Worm (Caenorhabditis elegans) whole organism, L2 larva: ENCODE measurements around the gene sna-3.

ENCODE experiments used
- F13H6.1 ChIP-seq: sonication (generic microtip); optimal IDR thresholded peaks from 2 replicates; lab custom pipeline; 2016; ENCODE audit warnings: missing genetic modification characterization, missing compliant biosample characterization
- blmp-1 ChIP-seq: sonication (generic microtip); optimal IDR thresholded peaks from 2 replicates; lab custom pipeline; 2017; ENCODE audit warnings: missing genetic modification characterization, mild to moderate bottlenecking, missing compliant biosample characterization, antibody characterized with exemption, moderate library complexity; ENCODE audit not compliant: insufficient read depth
- fos-1 ChIP-seq: fragments of 150-350 bp; optimal IDR thresholded peaks from 2 replicates; lab custom pipeline; 2014; ENCODE audit warnings: missing biosample characterization, missing genetic modification characterization
- lin-13 ChIP-seq: fragments of 150-350 bp; optimal IDR thresholded peaks from 2 replicates; lab custom pipeline; 2014; ENCODE audit warnings: missing biosample characterization, missing genetic modification reagents, missing genetic modification characterization
- mdl-1 ChIP-seq, 2 experiments: fragments of 150-350 bp in 1 of 2; sonication (generic microtip) in 1 of 2; optimal IDR thresholded peaks; 2 replicates each; lab custom pipeline; 2017; ENCODE audit warnings: missing biosample characterization in 2 of 2, missing genetic modification characterization in 2 of 2
- nhr-11 ChIP-seq: fragments of 150-350 bp; optimal IDR thresholded peaks from 2 replicates; lab custom pipeline; 2014; ENCODE audit warnings: missing biosample characterization, missing genetic modification characterization
- nhr-12 ChIP-seq: fragments of 150-350 bp; optimal IDR thresholded peaks from 2 replicates; lab custom pipeline; 2014; ENCODE audit warnings: missing biosample characterization, missing genetic modification characterization
- nhr-6 ChIP-seq: fragments of 150-350 bp; optimal IDR thresholded peaks from 2 replicates; lab custom pipeline; 2014; ENCODE audit warnings: missing biosample characterization, missing genetic modification characterization
- unc-62 ChIP-seq: fragments of 150-350 bp; optimal IDR thresholded peaks from 2 replicates; lab custom pipeline; 2014; ENCODE audit warnings: missing biosample characterization, missing genetic modification reagents, missing genetic modification characterization
- zag-1 ChIP-seq: fragments of 150-350 bp; optimal IDR thresholded peaks from 2 replicates; lab custom pipeline; 2014; ENCODE audit warnings: missing biosample characterization, missing genetic modification characterization
- ztf-1 ChIP-seq: fragments of 200-800 bp; sonication (Bioruptor generic); conservative IDR thresholded peaks from 2 replicates; pipeline ENCODE4 v1.3.6; 2022; ENCODE audit warnings: missing genetic modification characterization, missing compliant biosample characterization
- ztf-11 ChIP-seq: sonication (generic microtip); optimal IDR thresholded peaks from 2 replicates; lab custom pipeline; 2017; ENCODE audit warnings: missing biosample characterization, missing genetic modification characterization

- TF ChIP-seq zag-1 (tag; lab: Kevin White, UChicago): no peak
- TF ChIP-seq lin-13 (GFP tag; lab: Kevin White, UChicago): no peak
- no peak for TF ChIP-seq ztf-1 (GFP tag; lab: Robert Waterston, UW)
- no peak for TF ChIP-seq blmp-1 (tag; lab: Kevin White, UChicago)
- TF ChIP-seq ztf-11 (tag; lab: Kevin White, UChicago): no peak
- no peak for TF ChIP-seq nhr-12 (tag; lab: Kevin White, UChicago)
- no peak for TF ChIP-seq mdl-1 (tag; optimal IDR thresholded peaks at IDR 0.05; lab: Kevin White, UChicago)
- no peak for TF ChIP-seq unc-62 (GFP tag; lab: Kevin White, UChicago)
- no peak for TF ChIP-seq fos-1 (tag; lab: Kevin White, UChicago)
- no peak for TF ChIP-seq nhr-11 (tag; lab: Kevin White, UChicago)
- TF ChIP-seq F13H6.1 (tag; lab: Kevin White, UChicago): no peak
- TF ChIP-seq nhr-6 (tag; lab: Kevin White, UChicago): no peak
Measured at ce11 chrIII:6240528-6240927, 34.5 kb upstream of the sna-3 start, which contains the start of gene T12A2.3.
